Worm (Caenorhabditis elegans): ENCODE measurements around the gene pcs-1.

- TF ChIP-seq nhr-11 (tag; optimal IDR thresholded peaks at IDR 0.05) (no peak), zag-1 (tag; optimal IDR thresholded peaks at IDR 0.05) (no peak), jun-1 (tag; optimal IDR thresholded peaks at IDR 0.05) (no peak), nhr-237 (tag; optimal IDR thresholded peaks at IDR 0.05) (no peak), ceh-32 (tag; optimal IDR thresholded peaks at IDR 0.05; ENCODE audit: poor library complexity) (no peak), pha-4 (GFP tag; IDR thresholded peaks at IDR 0.05) (no peak), pha-4 (tag; optimal IDR thresholded peaks at IDR 0.05) (no peak), fos-1 (tag; optimal IDR thresholded peaks at IDR 0.05) (no peak), F49E8.2 (tag; optimal IDR thresholded peaks at IDR 0.05; ENCODE audit: borderline replicate concordance) (no peak), arid-1 (GFP tag; conservative IDR thresholded peaks at IDR 0.05) (peak; percentile 42; the same call in 1 of the 2 replicates), snpc-4 (tag; optimal IDR thresholded peaks at IDR 0.05) (no peak), fkh-10 (GFP tag; optimal IDR thresholded peaks at IDR 0.05) (no peak)
Measured at ce11 chrII:11542385-11542784, 35.2 kb downstream of the pcs-1 start, which contains the start of gene gtf-2E2.
